Fruit fly (Drosophila melanogaster) whole organism, embryonic: Measurements from ENCODE around the gene CG15155.
A peak's percentile ranks its signal among the peaks of the same experiment; 100 is the strongest.

Experiments
- Awh ChIP-seq: fragments of 200-800 bp; sonication (Bioruptor generic); IDR thresholded peaks from 2 replicates; pipeline ENCODE4, ENCODE4 v1.3.6; 2022; ENCODE audit warnings: missing biosample characterization, missing genetic modification characterization
- CG10147 ChIP-seq: fragments of 200-800 bp; sonication (Bioruptor generic); optimal IDR thresholded peaks from 2 replicates; lab custom pipeline; 2019; ENCODE audit warnings: missing biosample characterization, mild to moderate bottlenecking, missing genetic modification characterization, moderate library complexity
- CG11085 ChIP-seq: fragments of 200-800 bp; sonication (Bioruptor generic); IDR thresholded peaks from 2 replicates; pipeline ENCODE4 v1.3.6; 2022; ENCODE audit warnings: missing biosample characterization, missing genetic modification characterization
- CG11696 ChIP-seq: fragments of 200-800 bp; sonication (Bioruptor generic); IDR thresholded peaks from 2 replicates; pipeline ENCODE4 v1.3.6; 2022; ENCODE audit warnings: missing biosample characterization, missing genetic modification characterization
- CG1233 ChIP-seq: fragments of 200-800 bp; sonication (Bioruptor generic); optimal IDR thresholded peaks from 4 replicates; lab custom pipeline; 2018; ENCODE audit warnings: missing biosample characterization, mild to moderate bottlenecking, missing genetic modification characterization
- CG12744 ChIP-seq: fragments of 200-800 bp; sonication (Bioruptor generic); optimal IDR thresholded peaks from 2 replicates; lab custom pipeline; 2016; ENCODE audit warnings: missing biosample characterization, missing genetic modification characterization
- CG13894 ChIP-seq: fragments of 200-800 bp; sonication (Bioruptor generic); optimal IDR thresholded peaks from 3 replicates; lab custom pipeline; 2018; ENCODE audit warnings: missing biosample characterization, mild to moderate bottlenecking, missing genetic modification characterization, moderate library complexity
- CG14710 ChIP-seq: fragments of 200-800 bp; sonication (Bioruptor generic); optimal IDR thresholded peaks from 3 replicates; lab custom pipeline; 2019; ENCODE audit warnings: missing biosample characterization, mild to moderate bottlenecking, missing genetic modification characterization, moderate library complexity
- CG15514 ChIP-seq: fragments of 200-800 bp; sonication (Bioruptor generic); optimal IDR thresholded peaks from 3 replicates; lab custom pipeline; 2017; ENCODE audit warnings: missing biosample characterization, missing genetic modification characterization, mild to moderate bottlenecking, moderate library complexity, missing genetic modification reagents
- CG15696 ChIP-seq: fragments of 200-800 bp; sonication (Bioruptor generic); optimal IDR thresholded peaks from 2 replicates; lab custom pipeline; 2019; ENCODE audit warnings: missing biosample characterization, mild to moderate bottlenecking, missing genetic modification characterization, moderate library complexity
- CG17568 ChIP-seq: fragments of 200-800 bp; sonication (Bioruptor generic); optimal IDR thresholded peaks from 2 replicates; lab custom pipeline; 2018; ENCODE audit warnings: missing biosample characterization, mild to moderate bottlenecking, missing genetic modification characterization, moderate library complexity
- CG2202 ChIP-seq: fragments of 200-800 bp; sonication (Bioruptor generic); optimal IDR thresholded peaks from 2 replicates; lab custom pipeline; 2018; ENCODE audit warnings: missing biosample characterization, mild to moderate bottlenecking, missing genetic modification characterization
- CG2678 ChIP-seq: fragments of 200-800 bp; sonication (Bioruptor generic); optimal IDR thresholded peaks from 3 replicates; lab custom pipeline; 2019; ENCODE audit warnings: missing biosample characterization, mild to moderate bottlenecking, missing genetic modification characterization, moderate library complexity
- CG30431 ChIP-seq: fragments of 200-800 bp; sonication (Bioruptor generic); optimal IDR thresholded peaks from 2 replicates; lab custom pipeline; 2017; ENCODE audit warnings: missing biosample characterization, missing genetic modification characterization
- CG34224 ChIP-seq: fragments of 200-800 bp; sonication (Bioruptor generic); IDR thresholded peaks from 3 replicates; pipeline ENCODE4 v1.3.6; 2022; ENCODE audit warnings: missing biosample characterization, missing genetic modification characterization; ENCODE audit not compliant: partially characterized antibody
- CG4328 ChIP-seq: fragments of 200-800 bp; sonication (Bioruptor generic); optimal IDR thresholded peaks from 3 replicates; lab custom pipeline; 2017; ENCODE audit warnings: missing biosample characterization, missing genetic modification reagents, missing genetic modification characterization
- CG4820 ChIP-seq: fragments of 200-800 bp; sonication (Bioruptor generic); optimal IDR thresholded peaks from 3 replicates; lab custom pipeline; 2016; ENCODE audit warnings: missing biosample characterization, missing genetic modification characterization
- CG5953 ChIP-seq: fragments of 200-800 bp; sonication (Bioruptor generic); IDR thresholded peaks from 2 replicates; pipeline ENCODE4 v1.3.6; 2022; ENCODE audit warnings: missing biosample characterization, missing genetic modification characterization
- CG7372 ChIP-seq: fragments of 200-800 bp; sonication (Bioruptor generic); IDR thresholded peaks from 2 replicates; pipeline ENCODE4 v1.3.6; 2022; ENCODE audit warnings: missing biosample characterization, missing genetic modification characterization
- Chrac-16 ChIP-seq: fragments of 200-800 bp; sonication (Bioruptor generic); optimal IDR thresholded peaks from 3 replicates; lab custom pipeline; 2016; ENCODE audit warnings: missing biosample characterization, missing genetic modification characterization
- ERR ChIP-seq: fragments of 200-800 bp; sonication (Bioruptor generic); optimal IDR thresholded peaks from 2 replicates; lab custom pipeline; 2016; ENCODE audit warnings: missing biosample characterization, missing genetic modification characterization
- Fer1 ChIP-seq: fragments of 200-800 bp; sonication (Bioruptor generic); optimal IDR thresholded peaks from 2 replicates; lab custom pipeline; 2017; ENCODE audit warnings: missing biosample characterization, mild to moderate bottlenecking, missing genetic modification characterization
- H15 ChIP-seq: fragments of 200-800 bp; sonication (Bioruptor generic); IDR thresholded peaks from 3 replicates; pipeline ENCODE4 v1.3.6; 2022; ENCODE audit warnings: missing biosample characterization, missing genetic modification characterization
- HLH3B ChIP-seq: fragments of 200-800 bp; sonication (Bioruptor generic); IDR thresholded peaks from 2 replicates; pipeline ENCODE4 v1.3.6; 2022; ENCODE audit warnings: missing biosample characterization, missing genetic modification characterization
- HmgD ChIP-seq: fragments of 200-800 bp; sonication (Bioruptor generic); optimal IDR thresholded peaks from 3 replicates; lab custom pipeline; 2016; ENCODE audit warnings: missing biosample characterization, missing genetic modification characterization
- Lim3 ChIP-seq: fragments of 200-800 bp; sonication (Bioruptor generic); IDR thresholded peaks from 2 replicates; pipeline ENCODE4 v1.3.6; 2022; ENCODE audit warnings: missing biosample characterization, missing genetic modification characterization
- Meics ChIP-seq: fragments of 200-800 bp; sonication (Bioruptor generic); optimal IDR thresholded peaks from 2 replicates; lab custom pipeline; 2017; ENCODE audit warnings: missing biosample characterization, mild to moderate bottlenecking, missing genetic modification characterization
- Mrtf ChIP-seq: fragments of 200-800 bp; sonication (Bioruptor generic); IDR thresholded peaks from 3 replicates; pipeline ENCODE4 v1.3.6; 2022; ENCODE audit warnings: missing biosample characterization, missing genetic modification characterization
- NC2β ChIP-seq: fragments of 200-800 bp; sonication (Bioruptor generic); optimal IDR thresholded peaks from 2 replicates; lab custom pipeline; 2016; ENCODE audit warnings: missing biosample characterization, missing genetic modification characterization
- Nf-YA ChIP-seq: fragments of 200-800 bp; sonication (Bioruptor generic); IDR thresholded peaks from 2 replicates; pipeline ENCODE4 v1.3.6; 2022; ENCODE audit warnings: missing biosample characterization, missing genetic modification characterization
- PHDP ChIP-seq: fragments of 200-800 bp; sonication (Bioruptor generic); optimal IDR thresholded peaks from 3 replicates; lab custom pipeline; 2018; ENCODE audit warnings: missing biosample characterization, mild to moderate bottlenecking, missing genetic modification characterization, moderate library complexity
- Xbp1 ChIP-seq: fragments of 200-800 bp; sonication (Bioruptor generic); optimal IDR thresholded peaks from 3 replicates; lab custom pipeline; 2016; ENCODE audit warnings: missing biosample characterization, mild to moderate bottlenecking, missing genetic modification characterization
- bab2 ChIP-seq: fragments of 200-800 bp; sonication (Bioruptor generic); optimal IDR thresholded peaks from 2 replicates; lab custom pipeline; 2016; ENCODE audit warnings: missing biosample characterization, missing genetic modification characterization
- chm ChIP-seq: fragments of 200-800 bp; sonication (Bioruptor generic); IDR thresholded peaks from 2 replicates; pipeline ENCODE4 v1.3.6; 2022; ENCODE audit warnings: missing biosample characterization, missing genetic modification characterization
- crol ChIP-seq: fragments of 200-800 bp; sonication (Bioruptor generic); IDR thresholded peaks from 2 replicates; pipeline ENCODE4 v1.3.6; 2022; ENCODE audit warnings: missing biosample characterization, missing genetic modification characterization
- dpn ChIP-seq, 2 experiments: fragments of 200-800 bp; sonication (Bioruptor generic); optimal IDR thresholded peaks; 3 replicates each; lab custom pipeline; 2016; ENCODE audit warnings: missing biosample characterization in 2 of 2, missing genetic modification characterization in 2 of 2
- dysf ChIP-seq: fragments of 200-800 bp; sonication (Bioruptor generic); IDR thresholded peaks from 3 replicates; pipeline ENCODE4 v1.3.6; 2022; ENCODE audit warnings: missing biosample characterization, missing genetic modification characterization
- ewg ChIP-seq: fragments of 200-800 bp; sonication (Bioruptor generic); optimal IDR thresholded peaks from 3 replicates; lab custom pipeline; 2017; ENCODE audit warnings: mild to moderate bottlenecking, missing biosample characterization, missing genetic modification reagents, missing genetic modification characterization
- ftz-f1 ChIP-seq: fragments of 200-800 bp; sonication (Bioruptor generic); optimal IDR thresholded peaks from 2 replicates; lab custom pipeline; 2016; ENCODE audit warnings: missing biosample characterization, missing genetic modification characterization
- ham ChIP-seq: fragments of 200-800 bp; sonication (Bioruptor generic); IDR thresholded peaks from 2 replicates; pipeline ENCODE4 v1.3.6; 2022; ENCODE audit warnings: missing biosample characterization, missing genetic modification characterization
- hkb ChIP-seq, 2 experiments: fragments of 200-800 bp in 1 of 2; fragments of >200 bp in 1 of 2; sonication (Bioruptor generic) in 1 of 2; IDR thresholded peaks in 1 of 2; optimal IDR thresholded peaks in 1 of 2; 2 replicates each; pipeline versions ENCODE4 v1.3.6 to Lab custom; 2017 to 2022; ENCODE audit warnings: missing biosample characterization in 1 of 2, missing genetic modification characterization in 1 of 2
- jumu ChIP-seq: fragments of 200-800 bp; sonication (Bioruptor generic); optimal IDR thresholded peaks from 3 replicates; lab custom pipeline; 2016; ENCODE audit warnings: missing biosample characterization, missing genetic modification characterization
- klu ChIP-seq: fragments of 200-800 bp; sonication (Bioruptor generic); IDR thresholded peaks from 2 replicates; pipeline ENCODE4 v1.3.6; 2022; ENCODE audit warnings: missing biosample characterization, missing genetic modification characterization
- maf-S ChIP-seq: fragments of 200-800 bp; sonication (Bioruptor generic); optimal IDR thresholded peaks from 2 replicates; lab custom pipeline; 2016; ENCODE audit warnings: missing biosample characterization, missing genetic modification characterization
- mirr ChIP-seq: fragments of 200-800 bp; sonication (Bioruptor generic); optimal IDR thresholded peaks from 3 replicates; lab custom pipeline; 2018; ENCODE audit warnings: missing biosample characterization, mild to moderate bottlenecking, missing genetic modification characterization
- pb ChIP-seq: fragments of 200-800 bp; sonication (Bioruptor generic); optimal IDR thresholded peaks from 3 replicates; lab custom pipeline; 2016; ENCODE audit warnings: missing biosample characterization, missing genetic modification characterization
- pfk ChIP-seq: fragments of 200-800 bp; sonication (Bioruptor generic); optimal IDR thresholded peaks from 2 replicates; lab custom pipeline; 2018; ENCODE audit warnings: missing biosample characterization, mild to moderate bottlenecking, missing genetic modification characterization, moderate library complexity
- unpg ChIP-seq: fragments of 200-800 bp; sonication (Bioruptor generic); optimal IDR thresholded peaks from 3 replicates; lab custom pipeline; 2018; ENCODE audit warnings: missing biosample characterization, mild to moderate bottlenecking, missing genetic modification characterization, moderate library complexity
- zen ChIP-seq: fragments of 200-800 bp; sonication (Bioruptor generic); optimal IDR thresholded peaks from 3 replicates; lab custom pipeline; 2018; ENCODE audit warnings: missing biosample characterization, mild to moderate bottlenecking, missing genetic modification characterization, moderate library complexity

The CG15155 gene

DNA sequence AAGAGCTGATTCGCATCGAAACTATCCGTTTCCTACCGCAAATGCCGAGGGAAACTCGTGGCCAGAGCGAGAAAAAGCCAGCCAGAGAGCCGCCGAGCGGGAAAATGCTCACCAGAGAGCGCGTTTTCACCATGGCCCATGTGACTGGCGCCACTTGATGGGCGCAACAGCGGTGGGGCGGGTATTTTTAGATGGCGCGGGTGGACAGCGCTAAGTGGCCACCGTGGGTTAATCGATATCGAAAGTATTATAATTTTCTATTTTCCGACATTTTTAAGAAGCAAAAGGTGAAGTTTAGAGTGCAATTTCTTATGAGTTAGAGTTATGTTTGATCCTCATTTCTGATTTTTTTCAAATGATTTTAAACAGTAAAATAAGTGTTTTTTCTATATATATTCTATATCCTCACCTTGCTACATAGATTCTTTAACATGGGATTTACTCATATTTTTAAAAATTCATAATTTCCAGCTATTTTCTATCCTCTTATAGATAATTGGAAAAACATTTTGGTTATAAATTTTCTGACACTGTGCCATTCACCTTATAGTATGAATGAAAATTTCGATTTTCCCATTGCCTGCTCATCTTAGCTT lies 30.1 kb downstream of the CG15155 start, which contains the start of gene Ptp36E:
TSS of gene Ptp36E (minus strand) at position 360 of the 596 bp plus-strand sequence.
- TF ChIP-seq PHDP (tag; lab: Kevin White, UChicago) (peak; percentile 91), CG11085 (GFP tag; lab: Robert Waterston, UW) (peak; percentile 63), Xbp1 (peak; percentile 58), Chrac-16 (peak; percentile 55), CG34224 (GFP tag; lab: Robert Waterston, UW) (peak; percentile 20; the same call in 1 of the 3 replicates), chm (0 out of 2 replicates have a peak, but pooled peaks have one; percentile 20), NC2β (GFP tag; lab: Kevin White, UChicago) (no peak), ftz-f1 (no peak), Lim3 (GFP tag; lab: Robert Waterston, UW) (no peak), CG10147 (GFP tag; lab: Kevin White, UChicago) (peak; percentile 26), HmgD (GFP tag; lab: Kevin White, UChicago) (no peak), zen (tag; lab: Kevin White, UChicago) (no peak), CG2678 (tag; lab: Kevin White, UChicago) (peak; percentile 95), dysf (GFP tag; lab: Robert Waterston, UW) (peak; percentile 84), CG14710 (tag; lab: Kevin White, UChicago) (no peak), bab2 (GFP tag; lab: Kevin White, UChicago) (peak; percentile 42), CG4328 (peak; percentile 74), Mrtf (GFP tag; lab: Robert Waterston, UW) (peak; percentile 70; the same call in 2 of the 3 replicates), ham (no peak), Fer1 (GFP tag; lab: Kevin White, UChicago) (peak; percentile 89), CG1233 (GFP tag; lab: Kevin White, UChicago) (peak; percentile 79), Nf-YA (GFP tag; lab: Robert Waterston, UW) (peak; percentile 48; the same call in 1 of the 2 replicates), ERR (GFP tag; lab: Kevin White, UChicago) (no peak), ewg (peak; percentile 53), Awh (GFP tag; lab: Robert Waterston, UW) (peak; percentile 65), HLH3B (GFP tag; lab: Robert Waterston, UW) (peak; percentile 73; the same call in 1 of the 2 replicates), maf-S (GFP tag; lab: Kevin White, UChicago) (peak; percentile 10), CG17568 (GFP tag; lab: Kevin White, UChicago) (peak; percentile 65), pfk (GFP tag; lab: Kevin White, UChicago) (no peak), CG30431 (GFP tag; lab: Kevin White, UChicago) (no peak), jumu (GFP tag; lab: Kevin White, UChicago) (peak; percentile 40), CG7372 (GFP tag; lab: Robert Waterston, UW) (peak; percentile 79), crol (peak; percentile 81), hkb (optimal IDR thresholded peaks at IDR 0.05; lab: Kevin White, UChicago) (no peak), hkb (GFP tag; IDR thresholded peaks at IDR 0.05; lab: Robert Waterston, UW) (peak; percentile 90), CG13894 (tag; lab: Kevin White, UChicago) (peak; percentile 73), unpg (GFP tag; lab: Kevin White, UChicago) (peak; percentile 87), CG2202 (tag; lab: Kevin White, UChicago) (no peak), Meics (peak; percentile 92), pb (no peak), CG4820 (GFP tag; lab: Kevin White, UChicago) (peak; percentile 42), CG15514 (GFP tag; lab: Kevin White, UChicago) (peak; percentile 69), H15 (peak; percentile 48; the same call in 1 of the 3 replicates), mirr (GFP tag; lab: Kevin White, UChicago) (no peak), CG12744 (GFP tag; lab: Kevin White, UChicago) (no peak), dpn (GFP tag; optimal IDR thresholded peaks at IDR 0.05; lab: Kevin White, UChicago) (peak in 1 of 2 experiments; percentile 83), CG15696 (peak; percentile 31), CG11696 (GFP tag; lab: Robert Waterston, UW) (peak; percentile 49; the same call in 1 of the 2 replicates), klu (GFP tag; lab: Robert Waterston, UW) (peak; percentile 45), CG5953 (peak; percentile 43; the same call in 1 of the 2 replicates)
